Worm (Caenorhabditis elegans): ENCODE data around the gene W04G3.13.

W04G3.13 gene

DNA sequence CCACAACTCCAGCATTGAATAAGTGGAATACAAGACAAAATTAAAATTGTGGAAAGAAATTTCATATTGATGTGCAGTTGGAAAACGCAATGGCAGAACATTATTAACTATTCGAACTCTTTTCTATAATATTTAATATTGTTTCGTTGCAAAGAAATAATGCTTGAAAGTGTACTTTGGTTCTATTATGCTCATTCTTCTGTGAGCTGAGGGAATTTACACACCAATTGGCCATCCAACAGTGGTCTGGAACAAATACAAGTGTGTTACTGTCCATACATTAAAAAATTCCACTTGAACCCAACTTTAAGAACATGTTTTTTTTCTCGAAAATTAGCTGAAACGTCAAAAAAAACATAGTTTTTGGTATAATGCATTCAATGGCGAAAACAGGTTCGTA lies at the start of gene W04G3.13:
TSS of gene W04G3.13 (minus strand) at position 101 of the 400 bp plus-strand sequence.
- TF ChIP-seq nhr-237 (tag; optimal IDR thresholded peaks at IDR 0.05) = no peak

DNA sequence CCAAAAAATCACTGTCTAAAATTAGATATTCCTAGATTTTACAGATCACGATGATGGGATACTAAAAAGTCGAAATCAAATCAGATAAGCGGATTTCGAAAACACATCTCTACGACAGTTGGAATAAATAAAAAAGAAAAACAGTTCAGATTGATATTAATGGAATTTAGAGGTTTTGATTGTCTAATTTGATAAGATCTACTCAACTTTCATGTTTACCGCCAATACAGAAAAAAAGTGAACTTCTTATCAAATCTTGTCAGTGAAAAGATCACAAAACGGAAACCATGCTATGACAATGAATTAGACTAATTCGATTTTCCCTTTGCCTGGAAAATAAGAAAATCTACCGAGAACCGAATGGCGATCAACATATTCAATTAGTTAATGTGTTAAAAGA lies 46.7 kb upstream of the W04G3.13 start:
- TF ChIP-seq nhr-237 (tag; optimal IDR thresholded peaks at IDR 0.05) = no peak
- no peak for TF ChIP-seq ZK546.5 (tag; optimal IDR thresholded peaks at IDR 0.05)
- no peak for TF ChIP-seq ceh-9 (tag; optimal IDR thresholded peaks at IDR 0.05)
- TF ChIP-seq unc-62 (GFP tag; optimal IDR thresholded peaks at IDR 0.05) = no peak
- no peak for TF ChIP-seq nhr-76 (tag; optimal IDR thresholded peaks at IDR 0.05)
- no peak for TF ChIP-seq nfya-1 (tag; optimal IDR thresholded peaks at IDR 0.05; ENCODE audit: insufficient read depth)
- TF ChIP-seq nhr-77 (tag; optimal IDR thresholded peaks at IDR 0.05) = no peak
- TF ChIP-seq mml-1 (tag; optimal IDR thresholded peaks at IDR 0.05) = no peak

DNA sequence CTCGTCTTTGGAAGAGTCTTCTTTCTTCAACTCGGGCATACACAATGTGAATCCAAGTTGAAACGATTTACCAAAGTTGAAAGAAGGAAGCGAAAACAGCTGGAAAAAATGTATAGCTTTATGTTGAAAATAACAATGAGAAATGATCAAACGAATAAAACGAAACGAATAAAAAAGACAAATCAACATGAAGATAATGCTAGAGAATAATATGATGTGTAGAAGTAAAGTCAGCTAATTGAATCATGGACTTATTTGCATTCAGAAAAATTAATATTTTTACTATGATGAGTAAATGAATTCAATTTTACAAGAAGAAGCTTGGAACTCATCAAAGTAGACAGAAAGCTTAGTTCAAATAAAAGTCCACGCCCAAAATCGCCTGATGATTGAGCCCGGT lies 46.0 kb upstream of the W04G3.13 start, which contains the start of gene alr-1:
TSS of gene alr-1 (minus strand) at position 101 of the 400 bp plus-strand sequence.
- TF ChIP-seq daf-12 (tag; optimal IDR thresholded peaks at IDR 0.05) = no peak
- TF ChIP-seq ztf-11 (tag; optimal IDR thresholded peaks at IDR 0.05) = no peak
- no peak for TF ChIP-seq lin-39 (tag; optimal IDR thresholded peaks at IDR 0.05)
- TF ChIP-seq nhr-76 (tag; optimal IDR thresholded peaks at IDR 0.05) = no peak
- no peak for TF ChIP-seq pha-4 (tag; optimal IDR thresholded peaks at IDR 0.05)
- no peak for TF ChIP-seq pqm-1 (tag; optimal IDR thresholded peaks at IDR 0.05)
- no peak for TF ChIP-seq lsy-12 (tag; optimal IDR thresholded peaks at IDR 0.05)
- no peak for TF ChIP-seq nhr-28 (tag; optimal IDR thresholded peaks at IDR 0.05)
- no peak for TF ChIP-seq ceh-9 (tag; optimal IDR thresholded peaks at IDR 0.05)
- no peak for TF ChIP-seq R02D3.7 (tag; optimal IDR thresholded peaks at IDR 0.05)
- no peak for TF ChIP-seq nhr-25 (tag; optimal IDR thresholded peaks at IDR 0.05)
- no peak for TF ChIP-seq elt-1 (tag; optimal IDR thresholded peaks at IDR 0.05)

DNA sequence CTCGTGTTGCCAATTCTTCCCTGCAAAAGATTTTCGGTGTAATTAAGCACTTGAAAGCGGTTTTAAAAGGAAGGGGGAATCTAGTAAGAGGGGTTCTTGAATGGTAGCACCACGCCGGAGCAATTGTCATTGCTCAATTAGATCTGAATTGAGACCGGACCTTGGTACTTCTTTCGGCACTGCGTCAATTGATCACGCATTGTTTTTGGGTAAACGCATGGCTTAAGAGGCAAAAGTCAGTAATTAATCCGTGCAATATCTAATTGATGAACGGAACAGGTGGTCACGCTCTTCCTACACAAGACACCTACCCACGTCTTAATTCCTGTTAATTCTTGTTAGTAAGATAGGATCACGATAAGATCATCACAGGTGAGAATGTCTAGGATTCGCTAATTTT lies 44.4 kb upstream of the W04G3.13 start:
- TF ChIP-seq mml-1 (tag; optimal IDR thresholded peaks at IDR 0.05) = no peak
- TF ChIP-seq lsy-12 (tag; optimal IDR thresholded peaks at IDR 0.05) = no peak

DNA sequence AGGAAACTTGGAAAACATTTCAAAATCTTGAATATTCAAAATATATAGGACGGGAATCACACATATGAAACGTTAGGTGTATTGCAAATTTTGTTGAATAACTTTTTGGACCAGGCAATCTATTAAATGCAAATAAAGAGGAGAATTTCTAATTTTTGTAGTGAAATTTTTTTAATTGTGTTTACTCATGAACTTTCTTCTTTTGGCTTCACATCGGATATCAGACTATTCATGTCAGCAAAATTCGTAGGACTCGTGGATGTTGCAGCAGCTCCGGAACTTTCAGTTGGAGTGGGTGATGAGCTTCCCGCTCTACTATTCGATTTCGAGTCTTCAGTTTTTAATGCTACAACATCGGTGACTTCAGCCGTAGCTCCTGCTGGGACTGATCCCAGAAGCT lies 42.8 kb upstream of the W04G3.13 start:
- TF ChIP-seq tbx-2 (tag; optimal IDR thresholded peaks at IDR 0.05) (no peak), fos-1 (tag; optimal IDR thresholded peaks at IDR 0.05) (no peak), ceh-9 (tag; optimal IDR thresholded peaks at IDR 0.05) (no peak), ama-1 (optimal IDR thresholded peaks at IDR 0.05) (no peak), ceh-16 (tag; optimal IDR thresholded peaks at IDR 0.05) (no peak), ztf-4 (tag; optimal IDR thresholded peaks at IDR 0.05) (no peak), nhr-237 (tag; optimal IDR thresholded peaks at IDR 0.05) (no peak), R02D3.7 (tag; optimal IDR thresholded peaks at IDR 0.05) (no peak), eor-1 (tag; optimal IDR thresholded peaks at IDR 0.05) (no peak), ZK546.5 (tag; optimal IDR thresholded peaks at IDR 0.05) (no peak), hmg-11 (tag; optimal IDR thresholded peaks at IDR 0.05) (no peak), nhr-67 (tag; optimal IDR thresholded peaks at IDR 0.05) (no peak), daf-12 (tag; optimal IDR thresholded peaks at IDR 0.05) (no peak)

DNA sequence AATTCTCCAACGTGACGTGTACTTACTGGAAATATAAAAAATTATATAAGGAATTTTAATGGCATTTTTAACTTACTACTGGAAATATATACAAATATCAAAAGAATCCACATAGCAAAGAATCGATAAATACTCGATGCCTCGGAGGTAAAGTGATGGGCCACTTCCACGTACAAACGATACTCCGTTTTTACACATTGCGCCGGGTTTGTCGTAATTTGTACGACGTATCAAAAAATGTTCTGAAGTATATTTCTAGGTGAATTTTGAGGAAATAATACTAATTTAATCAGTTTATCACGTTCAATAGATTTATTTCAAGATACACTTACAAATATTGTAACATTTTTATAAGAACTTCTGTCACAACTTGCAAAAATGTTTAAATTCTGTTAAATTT lies 41.2 kb upstream of the W04G3.13 start, which contains the start of gene R08B4.3:
TSS of gene R08B4.3 (minus strand) at position 198 of the 400 bp plus-strand sequence.
- TF ChIP-seq ceh-16 (tag; optimal IDR thresholded peaks at IDR 0.05) (no peak), unc-62 (GFP tag; optimal IDR thresholded peaks at IDR 0.05) (no peak), nhr-76 (tag; optimal IDR thresholded peaks at IDR 0.05) (no peak), unc-39 (tag; optimal IDR thresholded peaks at IDR 0.05) (no peak), nhr-237 (tag; optimal IDR thresholded peaks at IDR 0.05) (no peak), fkh-10 (GFP tag; optimal IDR thresholded peaks at IDR 0.05) (no peak)

DNA sequence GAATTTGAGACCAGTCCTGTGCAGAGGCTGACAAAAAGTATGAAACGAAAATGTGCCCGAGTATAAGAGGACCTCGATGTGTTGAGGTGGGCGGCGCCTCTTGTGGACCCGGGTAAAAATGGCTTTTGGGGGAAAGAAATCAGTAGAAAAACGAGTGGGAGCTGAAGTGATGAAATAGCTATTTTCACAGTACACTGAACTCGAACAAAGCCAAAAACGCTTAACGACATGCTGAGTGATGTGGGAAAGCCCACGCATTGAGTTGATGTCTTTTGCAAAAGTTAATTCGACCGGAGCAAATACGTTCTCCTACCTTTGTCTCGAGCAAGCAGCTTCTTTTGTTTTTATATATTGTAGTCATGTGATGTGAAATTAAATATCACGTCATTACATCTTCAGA lies 37.2 kb upstream of the W04G3.13 start, which contains the start of gene nlp-66:
TSS of gene nlp-66 (minus strand) at position 101 of the 400 bp plus-strand sequence.
- no peak for TF ChIP-seq nhr-43 (tag; optimal IDR thresholded peaks at IDR 0.05; ENCODE audit: poor library complexity, severe bottlenecking)
- TF ChIP-seq nhr-12 (tag; optimal IDR thresholded peaks at IDR 0.05) = no peak
- TF ChIP-seq mdl-1 (tag; optimal IDR thresholded peaks at IDR 0.05) = no peak
- no peak for TF ChIP-seq jun-1 (tag; optimal IDR thresholded peaks at IDR 0.05)
- no peak for TF ChIP-seq fkh-2 (tag; optimal IDR thresholded peaks at IDR 0.05)
- TF ChIP-seq fos-1 (tag; optimal IDR thresholded peaks at IDR 0.05) = no peak
- no peak for TF ChIP-seq snpc-4 (tag; optimal IDR thresholded peaks at IDR 0.05)
- no peak for TF ChIP-seq elt-1 (tag; optimal IDR thresholded peaks at IDR 0.05)
- TF ChIP-seq daf-12 (tag; optimal IDR thresholded peaks at IDR 0.05) = no peak
- TF ChIP-seq lsy-12 (tag; optimal IDR thresholded peaks at IDR 0.05) = no peak
- TF ChIP-seq ZK546.5 (tag; optimal IDR thresholded peaks at IDR 0.05) = no peak
- TF ChIP-seq fkh-10 (GFP tag; optimal IDR thresholded peaks at IDR 0.05) = no peak

All from whole organism, L3 larva.